Fruit fly (Drosophila melanogaster): Measurements from ENCODE around the gene CG33985.

Gene CG33985

dm6 chr3L:15563058-15563850, 36.6 kb upstream of the CG33985 start, which contains the start of the genes CG7739 and SCCRO (continued):
- no peak for TF ChIP-seq Spps (tag; optimal IDR thresholded peaks at IDR 0.05)
- peak in 1 of 2 experiments; percentile 70 for TF ChIP-seq crp (GFP tag; optimal IDR thresholded peaks at IDR 0.05)
- TF ChIP-seq vvl (GFP tag; IDR thresholded peaks at IDR 0.05) = peak; percentile 82
- peak; percentile 81 for TF ChIP-seq CG31441 (GFP tag; IDR thresholded peaks at IDR 0.05)
- no peak for TF ChIP-seq schlank (tag; optimal IDR thresholded peaks at IDR 0.05)
- no peak for TF ChIP-seq CG13123 (GFP tag; optimal IDR thresholded peaks at IDR 0.05)
- no peak for TF ChIP-seq CG31388 (GFP tag; optimal IDR thresholded peaks at IDR 0.05)
- no peak for TF ChIP-seq BtbVII (GFP tag; optimal IDR thresholded peaks at IDR 0.05)
- TF ChIP-seq gcm2 (GFP tag; optimal IDR thresholded peaks at IDR 0.05) = no peak
- peak; percentile 28; the same call in 1 of the 3 replicates for TF ChIP-seq CG14050 (GFP tag; IDR thresholded peaks at IDR 0.05)
- TF ChIP-seq maf-S (GFP tag; optimal IDR thresholded peaks at IDR 0.05) = no peak
- no peak for TF ChIP-seq zen2 (GFP tag; IDR thresholded peaks at IDR 0.05; ENCODE audit: partially characterized antibody)
- TF ChIP-seq gt (GFP tag; IDR thresholded peaks at IDR 0.05) = no peak
- TF ChIP-seq Awh (GFP tag; IDR thresholded peaks at IDR 0.05) = peak; percentile 46; the same call in 1 of the 2 replicates
- peak; percentile 35 for TF ChIP-seq Bdp1 (GFP tag; optimal IDR thresholded peaks at IDR 0.05)
- no peak for TF ChIP-seq CG30431 (GFP tag; optimal IDR thresholded peaks at IDR 0.05)
- TF ChIP-seq pho (GFP tag; optimal IDR thresholded peaks at IDR 0.05) = peak; percentile 25
- no peak; the same call in 2 of the 3 replicates for TF ChIP-seq CG11560 (tag; IDR thresholded peaks at IDR 0.05)
- TF ChIP-seq CG6654 (GFP tag; optimal IDR thresholded peaks at IDR 0.05) = no peak
- no peak for TF ChIP-seq scrt (GFP tag; optimal IDR thresholded peaks at IDR 0.05)
- no peak for TF ChIP-seq nau (GFP tag; optimal IDR thresholded peaks at IDR 0.05)
- peak; percentile 56; the same call in 1 of the 2 replicates for TF ChIP-seq CG4360 (GFP tag; IDR thresholded peaks at IDR 0.05)
- TF ChIP-seq CG18619 (GFP tag; optimal IDR thresholded peaks at IDR 0.05) = peak; percentile 35
- TF ChIP-seq Dp (GFP tag; optimal IDR thresholded peaks at IDR 0.05) = peak; percentile 17
- no peak for TF ChIP-seq lov (optimal IDR thresholded peaks at IDR 0.05)
- TF ChIP-seq lov (GFP tag; IDR thresholded peaks at IDR 0.05) = peak; percentile 35; the same call in 1 of the 3 replicates
- TF ChIP-seq luna (GFP tag; optimal IDR thresholded peaks at IDR 0.05) = no peak
- TF ChIP-seq CG11085 (GFP tag; IDR thresholded peaks at IDR 0.05) = peak; percentile 66
- TF ChIP-seq CG2678 (tag; optimal IDR thresholded peaks at IDR 0.05) = peak; percentile 74
- peak; percentile 17 for TF ChIP-seq sug (tag; optimal IDR thresholded peaks at IDR 0.05)
- TF ChIP-seq CG10267 (tag; optimal IDR thresholded peaks at IDR 0.05) = peak; percentile 86
- peak; percentile 7; the same call in 1 of the 3 replicates for TF ChIP-seq vnd (GFP tag; IDR thresholded peaks at IDR 0.05; ENCODE audit: partially characterized antibody)
- peak; percentile 45 for TF ChIP-seq CG10209 (GFP tag; optimal IDR thresholded peaks at IDR 0.05)
- no peak for TF ChIP-seq crol (GFP tag; IDR thresholded peaks at IDR 0.05)
- TF ChIP-seq Sox100B (GFP tag; optimal IDR thresholded peaks at IDR 0.05) = peak; percentile 4
- TF ChIP-seq br (optimal IDR thresholded peaks at IDR 0.05) = no peak
- TF ChIP-seq CG17829 (tag; optimal IDR thresholded peaks at IDR 0.05) = peak; percentile 71
- no peak for TF ChIP-seq Hmx (GFP tag; optimal IDR thresholded peaks at IDR 0.05)
- TF ChIP-seq CG16815 (GFP tag; optimal IDR thresholded peaks at IDR 0.05) = no peak
- no peak for TF ChIP-seq lab (GFP tag; optimal IDR thresholded peaks at IDR 0.05)
- no peak for TF ChIP-seq bowl (GFP tag; IDR thresholded peaks at IDR 0.05)
- no peak for TF ChIP-seq CG12236 (GFP tag; optimal IDR thresholded peaks at IDR 0.05)
- peak; percentile 69 for TF ChIP-seq grau (tag; optimal IDR thresholded peaks at IDR 0.05)
- TF ChIP-seq Ptx1 (GFP tag; IDR thresholded peaks at IDR 0.05) = peak; percentile 75
- no peak for TF ChIP-seq Tbp (GFP tag; optimal IDR thresholded peaks at IDR 0.05)
- peak; percentile 61 for TF ChIP-seq Ssrp (tag; optimal IDR thresholded peaks at IDR 0.05)
- no peak for TF ChIP-seq Deaf1 (tag; optimal IDR thresholded peaks at IDR 0.05)
- no peak for TF ChIP-seq CG6854 (GFP tag; optimal IDR thresholded peaks at IDR 0.05)
- no peak for TF ChIP-seq CG6254 (GFP tag; optimal IDR thresholded peaks at IDR 0.05)
- TF ChIP-seq jigr1 (GFP tag; IDR thresholded peaks at IDR 0.05) = no peak

All from whole organism, embryonic.